Fruit fly (Drosophila melanogaster) whole organism, embryonic: ENCODE results near the gene HemK1.

Source experiments
- Antp ChIP-seq: fragments of 200-800 bp; sonication (Bioruptor generic); optimal IDR thresholded peaks from 3 replicates; lab custom pipeline; 2016; ENCODE audit warnings: missing biosample characterization, missing genetic modification characterization
- Atf6 ChIP-seq: fragments of 200-800 bp; sonication (Bioruptor generic); IDR thresholded peaks from 2 replicates; pipeline ENCODE4 v1.3.6; 2022; ENCODE audit warnings: missing biosample characterization, missing genetic modification characterization
- BEAF-32 ChIP-seq: fragments of 200-800 bp; sonication (Bioruptor generic); optimal IDR thresholded peaks from 3 replicates; lab custom pipeline; 2017; ENCODE audit warnings: missing biosample characterization, missing genetic modification characterization, mild to moderate bottlenecking, moderate library complexity, missing genetic modification reagents
- CG10431 ChIP-seq: fragments of 200-800 bp; sonication (Bioruptor generic); optimal IDR thresholded peaks from 3 replicates; lab custom pipeline; 2018; ENCODE audit warnings: missing biosample characterization, mild to moderate bottlenecking, missing genetic modification characterization
- CG11085 ChIP-seq: fragments of 200-800 bp; sonication (Bioruptor generic); IDR thresholded peaks from 2 replicates; pipeline ENCODE4 v1.3.6; 2022; ENCODE audit warnings: missing biosample characterization, missing genetic modification characterization
- CG11695 ChIP-seq: fragments of 200-800 bp; sonication (Bioruptor generic); IDR thresholded peaks from 3 replicates; pipeline ENCODE4 v1.3.6; 2022; ENCODE audit warnings: missing biosample characterization, missing genetic modification characterization
- CG15011 ChIP-seq: fragments of 200-800 bp; sonication (Bioruptor generic); optimal IDR thresholded peaks from 3 replicates; lab custom pipeline; 2018; ENCODE audit warnings: missing biosample characterization, mild to moderate bottlenecking, missing genetic modification characterization
- CG15514 ChIP-seq: fragments of 200-800 bp; sonication (Bioruptor generic); optimal IDR thresholded peaks from 3 replicates; lab custom pipeline; 2017; ENCODE audit warnings: missing biosample characterization, missing genetic modification characterization, mild to moderate bottlenecking, moderate library complexity, missing genetic modification reagents
- CG17829 ChIP-seq: fragments of 200-800 bp; optimal IDR thresholded peaks from 2 replicates; lab custom pipeline; 2019; ENCODE audit warnings: missing biosample characterization, mild to moderate bottlenecking, missing genetic modification characterization, moderate library complexity
- CG2678 ChIP-seq: fragments of 200-800 bp; sonication (Bioruptor generic); optimal IDR thresholded peaks from 3 replicates; lab custom pipeline; 2019; ENCODE audit warnings: missing biosample characterization, mild to moderate bottlenecking, missing genetic modification characterization, moderate library complexity
- CG2712 ChIP-seq: fragments of 200-800 bp; optimal IDR thresholded peaks from 3 replicates; lab custom pipeline; 2019; ENCODE audit warnings: missing biosample characterization, mild to moderate bottlenecking, missing genetic modification characterization, moderate library complexity
- CG34376 ChIP-seq: fragments of 200-800 bp; sonication (Bioruptor generic); optimal IDR thresholded peaks from 2 replicates; lab custom pipeline; 2018; ENCODE audit warnings: missing biosample characterization, mild to moderate bottlenecking, missing genetic modification characterization
- CG3995 ChIP-seq: fragments of 200-800 bp; sonication (Bioruptor generic); optimal IDR thresholded peaks from 3 replicates; lab custom pipeline; 2016; ENCODE audit warnings: missing biosample characterization, missing genetic modification characterization
- CG4854 ChIP-seq: fragments of 200-800 bp; sonication (Bioruptor generic); optimal IDR thresholded peaks from 2 replicates; lab custom pipeline; 2016; ENCODE audit warnings: missing biosample characterization, missing genetic modification characterization, inconsistent platforms
- CG7271 ChIP-seq: fragments of 200-800 bp; sonication (Bioruptor generic); optimal IDR thresholded peaks from 2 replicates; lab custom pipeline; 2018; ENCODE audit warnings: missing biosample characterization, mild to moderate bottlenecking, missing genetic modification characterization, moderate library complexity
- CG7987 ChIP-seq: fragments of 200-800 bp; sonication (Bioruptor generic); optimal IDR thresholded peaks from 2 replicates; lab custom pipeline; 2018; ENCODE audit warnings: missing biosample characterization, mild to moderate bottlenecking, missing genetic modification characterization, moderate library complexity
- CG8290 ChIP-seq, 3 experiments: fragments of 200-800 bp; sonication (Bioruptor generic); optimal IDR thresholded peaks; 2 replicates each; lab custom pipeline; 2016 to 2019; ENCODE audit warnings: missing biosample characterization in 3 of 3, missing genetic modification characterization in 3 of 3, mild to moderate bottlenecking in 2 of 3, moderate library complexity in 1 of 3
- CG8924 ChIP-seq: fragments of 200-800 bp; optimal IDR thresholded peaks from 3 replicates; lab custom pipeline; 2019; ENCODE audit warnings: missing biosample characterization, mild to moderate bottlenecking, missing genetic modification characterization, moderate library complexity
- Camta ChIP-seq: fragments of 200-800 bp; sonication (Bioruptor generic); optimal IDR thresholded peaks from 2 replicates; lab custom pipeline; 2016; ENCODE audit warnings: missing biosample characterization, missing genetic modification characterization
- Doc2 ChIP-seq: fragments of 200-800 bp; sonication (Bioruptor generic); IDR thresholded peaks from 2 replicates; pipeline ENCODE4 v1.3.6; 2022; ENCODE audit warnings: missing biosample characterization, missing genetic modification characterization
- ERR ChIP-seq: fragments of 200-800 bp; sonication (Bioruptor generic); optimal IDR thresholded peaks from 2 replicates; lab custom pipeline; 2016; ENCODE audit warnings: missing biosample characterization, missing genetic modification characterization
- HLH54F ChIP-seq: fragments of 200-800 bp; sonication (Bioruptor generic); optimal IDR thresholded peaks from 3 replicates; lab custom pipeline; 2016; ENCODE audit warnings: missing biosample characterization, missing genetic modification characterization
- HmgD ChIP-seq: fragments of 200-800 bp; sonication (Bioruptor generic); optimal IDR thresholded peaks from 3 replicates; lab custom pipeline; 2016; ENCODE audit warnings: missing biosample characterization, missing genetic modification characterization
- MBD-R2 ChIP-seq: fragments of 200-800 bp; sonication (Bioruptor generic); IDR thresholded peaks from 2 replicates; pipeline ENCODE4 v1.3.6; 2022; ENCODE audit warnings: missing biosample characterization, missing genetic modification characterization
- Rfx ChIP-seq: fragments of 200-800 bp; sonication (Bioruptor generic); IDR thresholded peaks from 2 replicates; pipeline ENCODE4 v1.3.6; 2022; ENCODE audit warnings: missing biosample characterization, missing genetic modification characterization
- Scr ChIP-seq: fragments of 200-800 bp; sonication (Bioruptor generic); IDR thresholded peaks from 2 replicates; pipeline ENCODE4 v1.3.6; 2022; ENCODE audit warnings: missing biosample characterization, missing genetic modification characterization; ENCODE audit not compliant: partially characterized antibody
- az2 ChIP-seq: fragments of 200-800 bp; sonication (Bioruptor generic); optimal IDR thresholded peaks from 3 replicates; lab custom pipeline; 2016; ENCODE audit warnings: missing biosample characterization, missing genetic modification characterization
- chif ChIP-seq, 2 experiments: fragments of 200-800 bp; sonication (Bioruptor generic); optimal IDR thresholded peaks; 3 replicates each; lab custom pipeline; 2016; ENCODE audit warnings: missing biosample characterization in 2 of 2, missing genetic modification characterization in 2 of 2
- croc ChIP-seq: fragments of 200-800 bp; sonication (Bioruptor generic); conservative IDR thresholded peaks from 3 replicates; pipeline ENCODE4 v1.3.6; 2022; ENCODE audit warnings: missing biosample characterization, missing genetic modification characterization
- crp ChIP-seq, 2 experiments: fragments of 200-800 bp; sonication (Bioruptor generic); optimal IDR thresholded peaks; 2 replicates in 1 of 2; 3 replicates in 1 of 2; lab custom pipeline; 2017; ENCODE audit warnings: missing biosample characterization in 2 of 2, missing genetic modification characterization in 2 of 2, mild to moderate bottlenecking in 1 of 2, moderate library complexity in 1 of 2
- dm ChIP-seq: fragments of 200-800 bp; sonication (Bioruptor generic); optimal IDR thresholded peaks from 3 replicates; lab custom pipeline; 2016; ENCODE audit warnings: missing biosample characterization, missing genetic modification characterization
- dmrt11E ChIP-seq: fragments of 200-800 bp; sonication (Bioruptor generic); optimal IDR thresholded peaks from 3 replicates; lab custom pipeline; 2018; ENCODE audit warnings: missing biosample characterization, mild to moderate bottlenecking, missing genetic modification characterization, moderate library complexity
- dmrt99B ChIP-seq: fragments of 200-800 bp; sonication (Bioruptor generic); optimal IDR thresholded peaks from 2 replicates; lab custom pipeline; 2018; ENCODE audit warnings: missing biosample characterization, mild to moderate bottlenecking, missing genetic modification characterization, moderate library complexity
- dpn ChIP-seq, 2 experiments: fragments of 200-800 bp; sonication (Bioruptor generic); optimal IDR thresholded peaks; 3 replicates each; lab custom pipeline; 2016; ENCODE audit warnings: missing biosample characterization in 2 of 2, missing genetic modification characterization in 2 of 2
- fd64A ChIP-seq: fragments of 200-800 bp; sonication (Bioruptor generic); optimal IDR thresholded peaks from 3 replicates; lab custom pipeline; 2018; ENCODE audit warnings: missing biosample characterization, mild to moderate bottlenecking, missing genetic modification characterization
- gem ChIP-seq: fragments of 200-800 bp; sonication (Bioruptor generic); optimal IDR thresholded peaks from 2 replicates; lab custom pipeline; 2019; ENCODE audit warnings: missing biosample characterization, mild to moderate bottlenecking, missing genetic modification characterization, moderate library complexity
- gfzf ChIP-seq: fragments of 200-800 bp; sonication (Bioruptor generic); optimal IDR thresholded peaks from 2 replicates; lab custom pipeline; 2016; ENCODE audit warnings: missing biosample characterization, mild to moderate bottlenecking, missing genetic modification characterization, moderate library complexity
- hkb ChIP-seq, 2 experiments: fragments of 200-800 bp in 1 of 2; fragments of >200 bp in 1 of 2; sonication (Bioruptor generic) in 1 of 2; IDR thresholded peaks in 1 of 2; optimal IDR thresholded peaks in 1 of 2; 2 replicates each; pipeline versions ENCODE4 v1.3.6 to Lab custom; 2017 to 2022; ENCODE audit warnings: missing biosample characterization in 1 of 2, missing genetic modification characterization in 1 of 2
- insv ChIP-seq, 2 experiments: fragments of 200-800 bp; sonication (Bioruptor generic); optimal IDR thresholded peaks; 3 replicates each; lab custom pipeline; 2016 to 2018; ENCODE audit warnings: missing biosample characterization in 2 of 2, missing genetic modification characterization in 2 of 2
- kah ChIP-seq: fragments of 200-800 bp; sonication (Bioruptor generic); optimal IDR thresholded peaks from 2 replicates; lab custom pipeline; 2018; ENCODE audit warnings: missing biosample characterization, mild to moderate bottlenecking, missing genetic modification characterization
- nmo ChIP-seq: fragments of 200-800 bp; sonication (Bioruptor generic); optimal IDR thresholded peaks from 2 replicates; lab custom pipeline; 2018; ENCODE audit warnings: missing biosample characterization, mild to moderate bottlenecking, missing genetic modification characterization, moderate library complexity
- phol ChIP-seq: fragments of 200-800 bp; sonication (Bioruptor generic); optimal IDR thresholded peaks from 3 replicates; lab custom pipeline; 2018; ENCODE audit warnings: missing biosample characterization, mild to moderate bottlenecking, missing genetic modification characterization, moderate library complexity
- ro ChIP-seq: fragments of 200-800 bp; sonication (Bioruptor generic); IDR thresholded peaks from 2 replicates; pipeline ENCODE4 v1.3.6; 2022; ENCODE audit warnings: missing biosample characterization, missing genetic modification characterization
- sens ChIP-seq: fragments of 200-800 bp; sonication (Bioruptor generic); peaks from one replicate; lab custom pipeline; 2016; ENCODE audit warnings: missing biosample characterization, missing genetic modification characterization
- sima ChIP-seq: fragments of 200-800 bp; sonication (Bioruptor generic); optimal IDR thresholded peaks from 2 replicates; lab custom pipeline; 2016; ENCODE audit warnings: missing biosample characterization, missing genetic modification characterization
- slbo ChIP-seq: fragments of 200-800 bp; sonication (Bioruptor generic); IDR thresholded peaks from 2 replicates; pipeline ENCODE4 v1.3.6; 2022; ENCODE audit warnings: missing biosample characterization, missing genetic modification characterization
- sug ChIP-seq: fragments of 200-800 bp; optimal IDR thresholded peaks from 2 replicates; lab custom pipeline; 2019; ENCODE audit warnings: missing biosample characterization, mild to moderate bottlenecking, missing genetic modification characterization, moderate library complexity
- vvl ChIP-seq: fragments of 200-800 bp; sonication (Bioruptor generic); IDR thresholded peaks from 2 replicates; pipeline ENCODE4 v1.3.6; 2022; ENCODE audit warnings: missing biosample characterization, missing genetic modification characterization
- wor ChIP-seq: fragments of 200-800 bp; sonication (Bioruptor generic); IDR thresholded peaks from 2 replicates; pipeline ENCODE4 v1.3.6; 2022; ENCODE audit warnings: missing biosample characterization, missing genetic modification characterization
- zfh2 ChIP-seq: fragments of 200-800 bp; sonication (Bioruptor generic); optimal IDR thresholded peaks from 2 replicates; lab custom pipeline; 2016; ENCODE audit warnings: missing biosample characterization, missing genetic modification characterization

HemK1 gene

DNA sequence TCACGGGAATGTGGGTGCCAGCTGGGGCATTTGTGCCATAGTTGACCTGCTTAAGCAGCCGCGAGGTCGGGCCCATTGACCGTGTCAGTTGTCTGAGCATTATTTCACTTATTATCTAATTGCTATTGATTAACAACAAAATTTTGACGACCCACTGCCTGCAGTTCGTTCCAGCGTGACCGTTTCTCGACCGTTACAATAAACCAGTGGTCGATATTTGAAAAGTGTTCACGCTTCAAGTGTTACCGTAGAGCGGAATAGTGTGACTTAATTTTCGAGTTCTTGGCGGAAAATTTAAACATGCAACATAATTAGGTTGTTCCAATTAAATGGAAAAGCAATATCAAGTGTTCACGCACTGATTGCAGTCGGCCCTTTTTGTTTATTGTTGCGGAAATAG is at the start of gene HemK1 (continued):
- TF ChIP-seq wor, result no peak
- peak; percentile 86 for TF ChIP-seq MBD-R2
- peak; percentile 7 for TF ChIP-seq HLH54F
- no peak for TF ChIP-seq CG8290 (GFP tag; optimal IDR thresholded peaks at IDR 0.05; lab: Kevin White, UChicago)
- TF ChIP-seq CG8290 (tag; optimal IDR thresholded peaks at IDR 0.05; lab: Kevin White, UChicago), result peak in 1 of 2 experiments; percentile 80
- peak; percentile 18 for TF ChIP-seq ERR (GFP tag; lab: Kevin White, UChicago)
- TF ChIP-seq CG7987, result peak; percentile 53
- no peak for TF ChIP-seq CG7271 (tag; lab: Kevin White, UChicago)
- TF ChIP-seq CG2712, result peak; percentile 17
- no peak for TF ChIP-seq sima (GFP tag; lab: Kevin White, UChicago)
- TF ChIP-seq CG34376 (GFP tag; lab: Kevin White, UChicago), result peak; percentile 40
- no peak for TF ChIP-seq croc (GFP tag; lab: Robert Waterston, UW)
- no peak for TF ChIP-seq CG4854 (GFP tag; lab: Kevin White, UChicago)
- TF ChIP-seq slbo (GFP tag; lab: Robert Waterston, UW), result no peak
- no peak for TF ChIP-seq CG15011 (GFP tag; lab: Kevin White, UChicago)
- TF ChIP-seq crp (GFP tag; optimal IDR thresholded peaks at IDR 0.05; lab: Kevin White, UChicago), result peak in 1 of 2 experiments; percentile 2
- peak; percentile 3 for TF ChIP-seq CG8924 (tag; lab: Kevin White, UChicago)
- no peak for TF ChIP-seq CG11085 (GFP tag; lab: Robert Waterston, UW)
- peak; percentile 84 for TF ChIP-seq CG15514 (GFP tag; lab: Kevin White, UChicago)
- TF ChIP-seq HmgD (GFP tag; lab: Kevin White, UChicago), result peak; percentile 58
- TF ChIP-seq vvl (GFP tag; lab: Robert Waterston, UW), result peak; percentile 41; the same call in 1 of the 2 replicates
- TF ChIP-seq Camta (GFP tag; lab: Kevin White, UChicago), result no peak
- peak; percentile 5 for TF ChIP-seq CG17829
- TF ChIP-seq gfzf (GFP tag; lab: Kevin White, UChicago), result peak; percentile 97
- no peak for TF ChIP-seq dpn (GFP tag; optimal IDR thresholded peaks at IDR 0.05; lab: Kevin White, UChicago)
- no peak for TF ChIP-seq CG11695 (GFP tag; lab: Robert Waterston, UW)
- no peak for TF ChIP-seq Antp (GFP tag; lab: Kevin White, UChicago)
- no peak for TF ChIP-seq dmrt99B
- no peak for TF ChIP-seq dmrt11E (tag; lab: Kevin White, UChicago)
- no peak for TF ChIP-seq dm (GFP tag; lab: Kevin White, UChicago)
- TF ChIP-seq Doc2 (GFP tag; lab: Robert Waterston, UW), result no peak
- peak; percentile 50 for TF ChIP-seq CG3995
- no peak for TF ChIP-seq hkb (optimal IDR thresholded peaks at IDR 0.05; lab: Kevin White, UChicago)
- no peak for TF ChIP-seq hkb (GFP tag; IDR thresholded peaks at IDR 0.05; lab: Robert Waterston, UW)
- no peak for TF ChIP-seq gem (tag; lab: Kevin White, UChicago)
- TF ChIP-seq az2 (GFP tag; lab: Kevin White, UChicago), result no peak
- peak; percentile 40; the same call in 1 of the 2 replicates for TF ChIP-seq Rfx (GFP tag; lab: Robert Waterston, UW)
- TF ChIP-seq ro (GFP tag; lab: Robert Waterston, UW), result no peak
- no peak for TF ChIP-seq CG10431
- no peak for TF ChIP-seq chif (GFP tag; optimal IDR thresholded peaks at IDR 0.05; lab: Kevin White, UChicago)
- TF ChIP-seq insv (GFP tag; optimal IDR thresholded peaks at IDR 0.05; lab: Kevin White, UChicago), result no peak
- peak; percentile 23 for TF ChIP-seq phol (tag; lab: Kevin White, UChicago)
- no peak for TF ChIP-seq fd64A (GFP tag; lab: Kevin White, UChicago)
- peak; percentile 33 for TF ChIP-seq kah (GFP tag; lab: Kevin White, UChicago)
- peak; percentile 69 for TF ChIP-seq BEAF-32 (GFP tag; lab: Kevin White, UChicago)
- 0 out of 2 replicates have a peak, but pooled peaks have one; percentile 21 for TF ChIP-seq Atf6 (GFP tag; lab: Robert Waterston, UW)
- TF ChIP-seq CG2678 (tag; lab: Kevin White, UChicago), result peak; percentile 18
- peak; percentile 43 for TF ChIP-seq nmo (GFP tag; lab: Kevin White, UChicago)
- peak; percentile 50 for TF ChIP-seq Scr
- peak; percentile 4 for TF ChIP-seq zfh2 (GFP tag; lab: Kevin White, UChicago)
- TF ChIP-seq sug (tag; lab: Kevin White, UChicago), result peak; percentile 53
- peak; percentile 48 for TF ChIP-seq sens (GFP tag; lab: Kevin White, UChicago)
